Fruit fly (Drosophila melanogaster) whole organism, embryonic: ENCODE measurements around the gene PIG-B.

Source experiments
- Atf-2 ChIP-seq: fragments of 200-800 bp; sonication (Bioruptor generic); optimal IDR thresholded peaks from 2 replicates; lab custom pipeline; 2016; ENCODE audit warnings: missing biosample characterization, missing genetic modification characterization
- Awh ChIP-seq: fragments of 200-800 bp; sonication (Bioruptor generic); IDR thresholded peaks from 2 replicates; pipeline ENCODE4, ENCODE4 v1.3.6; 2022; ENCODE audit warnings: missing biosample characterization, missing genetic modification characterization
- Bdp1 ChIP-seq: fragments of 200-800 bp; sonication (Bioruptor generic); optimal IDR thresholded peaks from 3 replicates; lab custom pipeline; 2016; ENCODE audit warnings: missing biosample characterization, missing genetic modification characterization
- CG10565 ChIP-seq: fragments of 200-800 bp; sonication (Bioruptor generic); optimal IDR thresholded peaks from 3 replicates; lab custom pipeline; 2016; ENCODE audit warnings: missing biosample characterization, mild to moderate bottlenecking, missing genetic modification characterization
- CG11723 ChIP-seq: fragments of 200-800 bp; sonication (Bioruptor generic); optimal IDR thresholded peaks from 2 replicates; lab custom pipeline; 2017; ENCODE audit warnings: missing biosample characterization, mild to moderate bottlenecking, missing genetic modification characterization
- CG13123 ChIP-seq: fragments of 200-800 bp; sonication (Bioruptor generic); optimal IDR thresholded peaks from 2 replicates; lab custom pipeline; 2016; ENCODE audit warnings: missing biosample characterization, missing genetic modification characterization
- CG13287 ChIP-seq: fragments of 200-800 bp; sonication (Bioruptor generic); IDR thresholded peaks from 2 replicates; pipeline ENCODE4 v1.3.6; 2022; ENCODE audit warnings: missing biosample characterization, missing genetic modification characterization; ENCODE audit not compliant: partially characterized antibody
- CG14710 ChIP-seq: fragments of 200-800 bp; sonication (Bioruptor generic); optimal IDR thresholded peaks from 3 replicates; lab custom pipeline; 2019; ENCODE audit warnings: missing biosample characterization, mild to moderate bottlenecking, missing genetic modification characterization, moderate library complexity
- CG15073 ChIP-seq: fragments of 200-800 bp; sonication (Bioruptor generic); optimal IDR thresholded peaks from 2 replicates; lab custom pipeline; 2016; ENCODE audit warnings: missing biosample characterization, missing genetic modification characterization
- CG18262 ChIP-seq: fragments of 200-800 bp; optimal IDR thresholded peaks from 3 replicates; lab custom pipeline; 2019; ENCODE audit warnings: missing biosample characterization, mild to moderate bottlenecking, missing genetic modification characterization, moderate library complexity
- CG2120 ChIP-seq: fragments of 200-800 bp; sonication (Bioruptor generic); optimal IDR thresholded peaks from 3 replicates; lab custom pipeline; 2016; ENCODE audit warnings: missing biosample characterization, missing genetic modification characterization
- CG30020 ChIP-seq: fragments of 200-800 bp; optimal IDR thresholded peaks from 2 replicates; lab custom pipeline; 2019; ENCODE audit warnings: missing biosample characterization, mild to moderate bottlenecking, missing genetic modification characterization, moderate library complexity
- CG33213 ChIP-seq: fragments of 200-800 bp; sonication (Bioruptor generic); optimal IDR thresholded peaks from 3 replicates; lab custom pipeline; 2016; ENCODE audit warnings: missing biosample characterization, missing genetic modification characterization
- CG6175 ChIP-seq: fragments of 200-800 bp; sonication (Bioruptor generic); IDR thresholded peaks from 3 replicates; pipeline ENCODE4 v1.3.6; 2022; ENCODE audit warnings: missing biosample characterization, missing genetic modification characterization
- CG6683 ChIP-seq: fragments of 200-800 bp; sonication (Bioruptor generic); optimal IDR thresholded peaks from 2 replicates; lab custom pipeline; 2017; ENCODE audit warnings: missing biosample characterization, mild to moderate bottlenecking, missing genetic modification characterization, missing genetic modification reagents
- CG6813 ChIP-seq: fragments of 200-800 bp; sonication (Bioruptor generic); optimal IDR thresholded peaks from 2 replicates; lab custom pipeline; 2017; ENCODE audit warnings: missing biosample characterization, missing genetic modification characterization, mild to moderate bottlenecking, moderate library complexity, missing genetic modification reagents
- CG6854 ChIP-seq: fragments of 200-800 bp; sonication (Bioruptor generic); optimal IDR thresholded peaks from 3 replicates; lab custom pipeline; 2017; ENCODE audit warnings: missing biosample characterization, mild to moderate bottlenecking, missing genetic modification characterization
- CG7745 ChIP-seq: fragments of 200-800 bp; sonication (Bioruptor generic); optimal IDR thresholded peaks from 2 replicates; lab custom pipeline; 2018; ENCODE audit warnings: missing biosample characterization, mild to moderate bottlenecking, missing genetic modification characterization, moderate library complexity
- CG8281 ChIP-seq: fragments of 200-800 bp; sonication (Bioruptor generic); optimal IDR thresholded peaks from 2 replicates; lab custom pipeline; 2018; ENCODE audit warnings: missing biosample characterization, mild to moderate bottlenecking, missing genetic modification characterization, moderate library complexity
- CG8944 ChIP-seq: fragments of 200-800 bp; sonication (Bioruptor generic); optimal IDR thresholded peaks from 3 replicates; lab custom pipeline; 2016; ENCODE audit warnings: missing biosample characterization, missing genetic modification characterization
- CG9215 ChIP-seq: fragments of 200-800 bp; sonication (Bioruptor generic); IDR thresholded peaks from 2 replicates; pipeline ENCODE4 v1.3.6; 2022; ENCODE audit warnings: missing biosample characterization, missing genetic modification characterization
- CG9727 ChIP-seq: fragments of 200-800 bp; sonication (Bioruptor generic); optimal IDR thresholded peaks from 3 replicates; lab custom pipeline; 2017; ENCODE audit warnings: missing biosample characterization, mild to moderate bottlenecking, missing genetic modification characterization
- Chrac-16 ChIP-seq: fragments of 200-800 bp; sonication (Bioruptor generic); optimal IDR thresholded peaks from 3 replicates; lab custom pipeline; 2016; ENCODE audit warnings: missing biosample characterization, missing genetic modification characterization
- Dref ChIP-seq: fragments of 200-800 bp; sonication (Bioruptor generic); IDR thresholded peaks from 2 replicates; pipeline ENCODE4 v1.3.6; 2022; ENCODE audit warnings: missing biosample characterization, missing genetic modification characterization
- Hmr ChIP-seq: fragments of 200-800 bp; sonication (Bioruptor generic); optimal IDR thresholded peaks from 3 replicates; lab custom pipeline; 2017; ENCODE audit warnings: mild to moderate bottlenecking, missing biosample characterization, missing genetic modification reagents, missing genetic modification characterization
- Hr39 ChIP-seq: fragments of >200 bp; optimal IDR thresholded peaks from 2 replicates; lab custom pipeline; 2017
- Max ChIP-seq: fragments of 200-800 bp; sonication (Bioruptor generic); optimal IDR thresholded peaks from 2 replicates; lab custom pipeline; 2016; ENCODE audit warnings: missing biosample characterization, mild to moderate bottlenecking, missing genetic modification characterization
- NK7.1 ChIP-seq: fragments of 200-800 bp; sonication (Bioruptor generic); optimal IDR thresholded peaks from 3 replicates; lab custom pipeline; 2016; ENCODE audit warnings: missing biosample characterization, missing genetic modification characterization
- Nf-YB ChIP-seq: fragments of 200-800 bp; sonication (Bioruptor generic); optimal IDR thresholded peaks from 3 replicates; lab custom pipeline; 2019; ENCODE audit warnings: missing biosample characterization, mild to moderate bottlenecking, missing genetic modification characterization, moderate library complexity
- PHDP ChIP-seq: fragments of 200-800 bp; sonication (Bioruptor generic); optimal IDR thresholded peaks from 3 replicates; lab custom pipeline; 2018; ENCODE audit warnings: missing biosample characterization, mild to moderate bottlenecking, missing genetic modification characterization, moderate library complexity
- Ssrp ChIP-seq: fragments of 200-800 bp; sonication (Bioruptor generic); optimal IDR thresholded peaks from 2 replicates; lab custom pipeline; 2018; ENCODE audit warnings: missing biosample characterization, mild to moderate bottlenecking, missing genetic modification characterization, moderate library complexity
- ato ChIP-seq: fragments of 200-800 bp; sonication (Bioruptor generic); IDR thresholded peaks from 2 replicates; pipeline ENCODE4 v1.3.6; 2022; ENCODE audit warnings: missing biosample characterization, missing genetic modification characterization; ENCODE audit not compliant: partially characterized antibody
- bcd ChIP-seq: fragments of 200-800 bp; sonication (Bioruptor generic); optimal IDR thresholded peaks from 2 replicates; lab custom pipeline; 2017; ENCODE audit warnings: missing biosample characterization, mild to moderate bottlenecking, missing genetic modification characterization
- da ChIP-seq: fragments of 200-800 bp; sonication (Bioruptor generic); optimal IDR thresholded peaks from 2 replicates; lab custom pipeline; 2016; ENCODE audit warnings: missing biosample characterization, missing genetic modification characterization
- danr ChIP-seq: fragments of 200-800 bp; sonication (Bioruptor generic); IDR thresholded peaks from 2 replicates; pipeline ENCODE4 v1.3.6; 2022; ENCODE audit warnings: missing biosample characterization, missing genetic modification characterization
- eve ChIP-seq, 2 experiments: fragments of >200 bp; optimal IDR thresholded peaks; 2 replicates each; lab custom pipeline; 2017; ENCODE audit warnings: missing biosample characterization in 2 of 2, missing genetic modification characterization in 2 of 2
- ewg ChIP-seq: fragments of 200-800 bp; sonication (Bioruptor generic); optimal IDR thresholded peaks from 3 replicates; lab custom pipeline; 2017; ENCODE audit warnings: mild to moderate bottlenecking, missing biosample characterization, missing genetic modification reagents, missing genetic modification characterization
- kah ChIP-seq: fragments of 200-800 bp; sonication (Bioruptor generic); optimal IDR thresholded peaks from 2 replicates; lab custom pipeline; 2018; ENCODE audit warnings: missing biosample characterization, mild to moderate bottlenecking, missing genetic modification characterization
- kni ChIP-seq: fragments of 200-800 bp; sonication (Bioruptor generic); optimal IDR thresholded peaks from 3 replicates; lab custom pipeline; 2017; ENCODE audit warnings: mild to moderate bottlenecking, missing biosample characterization, missing genetic modification reagents, missing genetic modification characterization
- onecut ChIP-seq: fragments of 200-800 bp; sonication (Bioruptor generic); IDR thresholded peaks from 2 replicates; pipeline ENCODE4 v1.3.6; 2022; ENCODE audit warnings: missing biosample characterization, missing genetic modification characterization
- otp ChIP-seq: fragments of 200-800 bp; sonication (Bioruptor generic); IDR thresholded peaks from 3 replicates; pipeline ENCODE4, ENCODE4 v1.3.6; 2022; ENCODE audit warnings: missing biosample characterization, missing genetic modification characterization
- p53 ChIP-seq: fragments of 200-800 bp; sonication (Bioruptor generic); optimal IDR thresholded peaks from 2 replicates; lab custom pipeline; 2016; ENCODE audit warnings: missing biosample characterization, missing genetic modification characterization
- pb ChIP-seq: fragments of 200-800 bp; sonication (Bioruptor generic); optimal IDR thresholded peaks from 3 replicates; lab custom pipeline; 2016; ENCODE audit warnings: missing biosample characterization, missing genetic modification characterization
- ranshi ChIP-seq: fragments of 200-800 bp; sonication (Bioruptor generic); IDR thresholded peaks from 2 replicates; pipeline ENCODE4 v1.3.6; 2022; ENCODE audit warnings: missing biosample characterization, missing genetic modification characterization
- sens ChIP-seq: fragments of 200-800 bp; sonication (Bioruptor generic); peaks from one replicate; lab custom pipeline; 2016; ENCODE audit warnings: missing biosample characterization, missing genetic modification characterization
- slp2 ChIP-seq: fragments of 200-800 bp; sonication (Bioruptor generic); optimal IDR thresholded peaks from 2 replicates; lab custom pipeline; 2016; ENCODE audit warnings: missing biosample characterization, missing genetic modification characterization
- tap ChIP-seq: fragments of 200-800 bp; optimal IDR thresholded peaks from 3 replicates; lab custom pipeline; 2019; ENCODE audit warnings: missing biosample characterization, mild to moderate bottlenecking, missing genetic modification characterization, moderate library complexity
- tin ChIP-seq: fragments of 200-800 bp; sonication (Bioruptor generic); optimal IDR thresholded peaks from 3 replicates; lab custom pipeline; 2016; ENCODE audit warnings: missing biosample characterization, missing genetic modification characterization
- trem ChIP-seq: fragments of 200-800 bp; optimal IDR thresholded peaks from 3 replicates; lab custom pipeline; 2019; ENCODE audit warnings: missing biosample characterization, mild to moderate bottlenecking, missing genetic modification characterization, moderate library complexity
- zfh1 ChIP-seq: fragments of 200-800 bp; sonication (Bioruptor generic); IDR thresholded peaks from 3 replicates; pipeline ENCODE4 v1.3.6; 2022; ENCODE audit warnings: missing biosample characterization, missing genetic modification characterization

Gene PIG-B

dm6 chr3L:3801813-3802212 lies 9.2 kb upstream of the PIG-B start (continued):
- no peak for TF ChIP-seq CG6813 (GFP tag; lab: Kevin White, UChicago)

dm6 chr3L:3802677-3803076 lies 8.4 kb upstream of the PIG-B start:
- peak; percentile 73 for TF ChIP-seq ranshi (GFP tag; lab: Robert Waterston, UW)
- peak; percentile 73 for TF ChIP-seq CG8944 (GFP tag; lab: Kevin White, UChicago)
- TF ChIP-seq trem (tag; lab: Kevin White, UChicago) = peak; percentile 4
- no peak for TF ChIP-seq CG15073
- peak; percentile 32 for TF ChIP-seq slp2
- peak; percentile 33; the same call in 1 of the 3 replicates for TF ChIP-seq CG6175 (GFP tag; lab: Robert Waterston, UW)
- TF ChIP-seq bcd (GFP tag; lab: Kevin White, UChicago) = peak; percentile 73
- peak; percentile 69 for TF ChIP-seq Atf-2
- peak; percentile 59; the same call in 1 of the 2 replicates for TF ChIP-seq Awh
- TF ChIP-seq CG6854 (GFP tag; lab: Kevin White, UChicago) = peak; percentile 66
- peak; percentile 56 for TF ChIP-seq Chrac-16 (GFP tag; lab: Kevin White, UChicago)
- peak; percentile 35 for TF ChIP-seq Max (GFP tag; lab: Kevin White, UChicago)
- peak; percentile 56 for TF ChIP-seq NK7.1 (GFP tag; lab: Kevin White, UChicago)
- TF ChIP-seq CG18262 (tag; lab: Kevin White, UChicago) = peak; percentile 48
- TF ChIP-seq onecut (GFP tag; lab: Robert Waterston, UW) = peak; percentile 84
- TF ChIP-seq CG7745 (tag; lab: Kevin White, UChicago) = no peak
- TF ChIP-seq CG11723 (GFP tag; lab: Kevin White, UChicago) = peak; percentile 56
- TF ChIP-seq CG2120 (GFP tag; lab: Kevin White, UChicago) = peak; percentile 95
- no peak for TF ChIP-seq CG10565 (GFP tag; lab: Kevin White, UChicago)
- no peak for TF ChIP-seq eve (GFP tag; optimal IDR thresholded peaks at IDR 0.05; lab: Kevin White, UChicago)
- peak; percentile 56 for TF ChIP-seq pb (GFP tag; lab: Kevin White, UChicago)
- TF ChIP-seq Ssrp (tag; lab: Kevin White, UChicago) = peak; percentile 56
- TF ChIP-seq CG30020 (tag; lab: Kevin White, UChicago) = no peak
- peak; percentile 48 for TF ChIP-seq ewg (GFP tag; lab: Kevin White, UChicago)
- TF ChIP-seq CG9727 (GFP tag; lab: Kevin White, UChicago) = peak; percentile 79
- TF ChIP-seq Bdp1 (GFP tag; lab: Kevin White, UChicago) = peak; percentile 47
- peak; percentile 75 for TF ChIP-seq CG9215
- no peak for TF ChIP-seq kah (GFP tag; lab: Kevin White, UChicago)
- peak; percentile 84 for TF ChIP-seq PHDP (tag; lab: Kevin White, UChicago)
- no peak for TF ChIP-seq p53 (GFP tag; lab: Kevin White, UChicago)
- peak; percentile 12 for TF ChIP-seq CG33213 (GFP tag; lab: Kevin White, UChicago)
- peak; percentile 2 for TF ChIP-seq CG14710 (tag; lab: Kevin White, UChicago)
- no peak for TF ChIP-seq ato (GFP tag; lab: Robert Waterston, UW)
- peak; percentile 82 for TF ChIP-seq sens (GFP tag; lab: Kevin White, UChicago)
- TF ChIP-seq tin (GFP tag; lab: Kevin White, UChicago) = peak; percentile 53
- no peak for TF ChIP-seq Hr39 (lab: Kevin White, UChicago)
- 0 out of 2 replicates have a peak, but pooled peaks have one; percentile 25 for TF ChIP-seq Dref (GFP tag; lab: Robert Waterston, UW)
- peak; percentile 2 for TF ChIP-seq CG8281 (tag; lab: Kevin White, UChicago)
- TF ChIP-seq CG13123 (GFP tag; lab: Kevin White, UChicago) = peak; percentile 26
- TF ChIP-seq zfh1 = peak; percentile 53; the same call in 2 of the 3 replicates
- TF ChIP-seq CG13287 (GFP tag; lab: Robert Waterston, UW) = no peak
- TF ChIP-seq danr (GFP tag; lab: Robert Waterston, UW) = peak; percentile 48
- TF ChIP-seq Hmr (GFP tag; lab: Kevin White, UChicago) = peak; percentile 91
- TF ChIP-seq da (GFP tag; lab: Kevin White, UChicago) = no peak
- no peak for TF ChIP-seq kni
- TF ChIP-seq Nf-YB (GFP tag; lab: Kevin White, UChicago) = peak; percentile 37
- TF ChIP-seq tap (tag; lab: Kevin White, UChicago) = no peak
- TF ChIP-seq otp (GFP tag; lab: Robert Waterston, UW) = peak; percentile 64; the same call in 1 of the 3 replicates
- peak; percentile 40 for TF ChIP-seq CG6683 (GFP tag; lab: Kevin White, UChicago)
